Fruit fly (Drosophila melanogaster) whole organism, prepupa: ENCODE measurements around the gene CG33272.
A peak's percentile ranks its signal among the peaks of the same experiment; 100 is the strongest.

Experiments
- Blimp-1 ChIP-seq: fragments of 200-800 bp; sonication (Bioruptor generic); optimal IDR thresholded peaks from 3 replicates; lab custom pipeline; 2017; ENCODE audit warnings: missing biosample characterization, missing genetic modification characterization, mild to moderate bottlenecking, moderate library complexity, missing genetic modification reagents
- CG10631 ChIP-seq: fragments of 200-800 bp; sonication (Bioruptor generic); optimal IDR thresholded peaks from 2 replicates; lab custom pipeline; 2016; ENCODE audit warnings: missing biosample characterization, missing genetic modification characterization
- CG11294 ChIP-seq: fragments of 200-800 bp; sonication (Bioruptor generic); IDR thresholded peaks from 2 replicates; pipeline ENCODE4 v1.3.6; 2022; ENCODE audit warnings: missing biosample characterization, missing genetic modification characterization
- CG11762 ChIP-seq: fragments of 200-800 bp; sonication (Bioruptor generic); optimal IDR thresholded peaks from 3 replicates; lab custom pipeline; 2016; ENCODE audit warnings: missing biosample characterization, missing genetic modification characterization; ENCODE audit not compliant: insufficient read depth
- CG11902 ChIP-seq: fragments of 200-800 bp; sonication (Bioruptor generic); optimal IDR thresholded peaks from 3 replicates; lab custom pipeline; 2016; ENCODE audit warnings: missing biosample characterization, missing genetic modification characterization
- CG15336 ChIP-seq: fragments of 200-800 bp; sonication (Bioruptor generic); IDR thresholded peaks from 2 replicates; pipeline ENCODE4 v1.3.6; 2022; ENCODE audit warnings: missing biosample characterization, missing genetic modification characterization
- CG1621 ChIP-seq: fragments of 200-800 bp; sonication (Bioruptor generic); optimal IDR thresholded peaks from 3 replicates; lab custom pipeline; 2018; ENCODE audit warnings: missing biosample characterization, mild to moderate bottlenecking, missing genetic modification characterization
- CG16779 ChIP-seq: fragments of 200-800 bp; sonication (Bioruptor generic); optimal IDR thresholded peaks from 3 replicates; lab custom pipeline; 2017; ENCODE audit warnings: missing biosample characterization, mild to moderate bottlenecking, missing genetic modification characterization
- CG31627 ChIP-seq: fragments of 200-800 bp; sonication (Bioruptor generic); optimal IDR thresholded peaks from 3 replicates; lab custom pipeline; 2016; ENCODE audit warnings: missing biosample characterization, missing genetic modification characterization
- CG32006 ChIP-seq: fragments of 200-800 bp; sonication (Bioruptor generic); optimal IDR thresholded peaks from 3 replicates; lab custom pipeline; 2017; ENCODE audit warnings: missing biosample characterization, mild to moderate bottlenecking, missing genetic modification characterization
- CG34406 ChIP-seq: fragments of 200-800 bp; sonication (Bioruptor generic); optimal IDR thresholded peaks from 3 replicates; lab custom pipeline; 2016; ENCODE audit warnings: missing biosample characterization, missing genetic modification characterization
- CG6163 ChIP-seq: fragments of 200-800 bp; sonication (Bioruptor generic); IDR thresholded peaks from 3 replicates; pipeline ENCODE4 v1.3.6; 2022; ENCODE audit warnings: missing biosample characterization, missing genetic modification characterization
- CG6276 ChIP-seq: fragments of 200-800 bp; sonication (Bioruptor generic); optimal IDR thresholded peaks from 2 replicates; lab custom pipeline; 2017; ENCODE audit warnings: missing biosample characterization, mild to moderate bottlenecking, missing genetic modification characterization
- CG6808 ChIP-seq: fragments of 200-800 bp; sonication (Bioruptor generic); optimal IDR thresholded peaks from 3 replicates; lab custom pipeline; 2017; ENCODE audit warnings: missing biosample characterization, missing genetic modification characterization, mild to moderate bottlenecking, moderate library complexity, missing genetic modification reagents
- CG8119 ChIP-seq: fragments of 200-800 bp; sonication (Bioruptor generic); IDR thresholded peaks from 3 replicates; pipeline ENCODE4 v1.3.6; 2022; ENCODE audit warnings: missing biosample characterization, missing genetic modification characterization
- CG8319 ChIP-seq: fragments of 200-800 bp; sonication (Bioruptor generic); optimal IDR thresholded peaks from 3 replicates; lab custom pipeline; 2016; ENCODE audit warnings: missing biosample characterization, missing genetic modification characterization
- CG8632 ChIP-seq: fragments of 200-800 bp; sonication (Bioruptor generic); optimal IDR thresholded peaks from 3 replicates; lab custom pipeline; 2016; ENCODE audit warnings: missing biosample characterization, missing genetic modification characterization
- CG9139 ChIP-seq: fragments of 200-800 bp; sonication (Bioruptor generic); optimal IDR thresholded peaks from 3 replicates; lab custom pipeline; 2017; ENCODE audit warnings: missing biosample characterization, mild to moderate bottlenecking, missing genetic modification characterization
- Eip75B ChIP-seq: fragments of 200-800 bp; sonication (Bioruptor generic); optimal IDR thresholded peaks from 3 replicates; lab custom pipeline; 2016; ENCODE audit warnings: missing biosample characterization, missing genetic modification characterization
- Eip93F ChIP-seq: fragments of 200-800 bp; sonication (Bioruptor generic); optimal IDR thresholded peaks from 2 replicates; lab custom pipeline; 2016; ENCODE audit warnings: missing biosample characterization, mild to moderate bottlenecking, missing genetic modification characterization
- Ets21C ChIP-seq: fragments of 200-800 bp; sonication (Bioruptor generic); optimal IDR thresholded peaks from 3 replicates; lab custom pipeline; 2016; ENCODE audit warnings: missing biosample characterization, missing genetic modification characterization
- Ets96B ChIP-seq: fragments of 200-800 bp; optimal IDR thresholded peaks from 2 replicates; lab custom pipeline; 2019; ENCODE audit warnings: missing biosample characterization, mild to moderate bottlenecking, missing genetic modification characterization, moderate library complexity
- Gug ChIP-seq: fragments of 200-800 bp; sonication (Bioruptor generic); IDR thresholded peaks from 2 replicates; pipeline ENCODE4 v1.3.6; 2022; ENCODE audit warnings: missing biosample characterization, missing genetic modification characterization
- Hr39 ChIP-seq: fragments of 200-800 bp; sonication (Bioruptor generic); optimal IDR thresholded peaks from 2 replicates; lab custom pipeline; 2016; ENCODE audit warnings: missing biosample characterization, missing genetic modification characterization
- Hr4 ChIP-seq: fragments of 200-800 bp; sonication (Bioruptor generic); optimal IDR thresholded peaks from 3 replicates; lab custom pipeline; 2016; ENCODE audit warnings: missing biosample characterization, missing genetic modification characterization
- Lpt ChIP-seq: fragments of 200-800 bp; sonication (Bioruptor generic); optimal IDR thresholded peaks from 3 replicates; lab custom pipeline; 2016; ENCODE audit warnings: missing biosample characterization, missing genetic modification characterization
- OdsH ChIP-seq: fragments of 200-800 bp; sonication (Bioruptor generic); optimal IDR thresholded peaks from 3 replicates; lab custom pipeline; 2016; ENCODE audit warnings: missing biosample characterization, missing genetic modification characterization
- Smox ChIP-seq: fragments of 200-800 bp; sonication (Bioruptor generic); optimal IDR thresholded peaks from 3 replicates; lab custom pipeline; 2016; ENCODE audit warnings: missing biosample characterization, missing genetic modification characterization
- Sox102F ChIP-seq: fragments of 200-800 bp; sonication (Bioruptor generic); optimal IDR thresholded peaks from 2 replicates; lab custom pipeline; 2016; ENCODE audit warnings: missing biosample characterization, mild to moderate bottlenecking, missing genetic modification characterization
- Sox14 ChIP-seq: fragments of 200-800 bp; sonication (Bioruptor generic); optimal IDR thresholded peaks from 3 replicates; lab custom pipeline; 2016; ENCODE audit warnings: missing biosample characterization, missing genetic modification characterization
- Sox15 ChIP-seq: fragments of 200-800 bp; sonication (Bioruptor generic); optimal IDR thresholded peaks from 3 replicates; lab custom pipeline; 2016; ENCODE audit warnings: missing biosample characterization, missing genetic modification characterization
- achi ChIP-seq: fragments of 200-800 bp; sonication (Bioruptor generic); optimal IDR thresholded peaks from 3 replicates; lab custom pipeline; 2016; ENCODE audit warnings: missing biosample characterization, missing genetic modification characterization
- acj6 ChIP-seq: fragments of 200-800 bp; sonication (Bioruptor generic); optimal IDR thresholded peaks from 3 replicates; lab custom pipeline; 2016; ENCODE audit warnings: missing biosample characterization, missing genetic modification characterization
- cyc ChIP-seq: fragments of 200-800 bp; sonication (Bioruptor generic); optimal IDR thresholded peaks from 3 replicates; lab custom pipeline; 2016; ENCODE audit warnings: missing biosample characterization, missing genetic modification characterization
- dac ChIP-seq: fragments of 200-800 bp; sonication (Bioruptor generic); optimal IDR thresholded peaks from 2 replicates; lab custom pipeline; 2017; ENCODE audit warnings: missing biosample characterization, mild to moderate bottlenecking, missing genetic modification characterization
- dsx ChIP-seq: fragments of 200-800 bp; optimal IDR thresholded peaks from 3 replicates; lab custom pipeline; 2019; ENCODE audit warnings: missing biosample characterization, mild to moderate bottlenecking, missing genetic modification characterization, moderate library complexity; ENCODE audit not compliant: poor library complexity, severe bottlenecking
- eg ChIP-seq: fragments of 200-800 bp; sonication (Bioruptor generic); IDR thresholded peaks from 3 replicates; pipeline ENCODE4 v1.3.6; 2022; ENCODE audit warnings: missing biosample characterization, missing genetic modification characterization
- esn ChIP-seq: fragments of 200-800 bp; sonication (Bioruptor generic); optimal IDR thresholded peaks from 2 replicates; lab custom pipeline; 2016; ENCODE audit warnings: missing biosample characterization, mild to moderate bottlenecking, missing genetic modification characterization, moderate library complexity
- fd85E ChIP-seq: fragments of 200-800 bp; sonication (Bioruptor generic); optimal IDR thresholded peaks from 3 replicates; lab custom pipeline; 2016; ENCODE audit warnings: missing biosample characterization, missing genetic modification characterization
- fkh ChIP-seq: fragments of 200-800 bp; sonication (Bioruptor generic); optimal IDR thresholded peaks from 3 replicates; lab custom pipeline; 2017; ENCODE audit warnings: missing biosample characterization, mild to moderate bottlenecking, missing genetic modification characterization, moderate library complexity
- lz ChIP-seq: fragments of 200-800 bp; sonication (Bioruptor generic); optimal IDR thresholded peaks from 3 replicates; lab custom pipeline; 2016; ENCODE audit warnings: missing biosample characterization, missing genetic modification characterization
- net ChIP-seq: fragments of 200-800 bp; sonication (Bioruptor generic); optimal IDR thresholded peaks from 3 replicates; lab custom pipeline; 2016; ENCODE audit warnings: missing biosample characterization, missing genetic modification characterization
- pdm3 ChIP-seq: fragments of 200-800 bp; sonication (Bioruptor generic); optimal IDR thresholded peaks from 3 replicates; lab custom pipeline; 2016; ENCODE audit warnings: missing biosample characterization, missing genetic modification characterization
- salr ChIP-seq, 2 experiments: fragments of 200-800 bp; sonication (Bioruptor generic); optimal IDR thresholded peaks; 3 replicates each; lab custom pipeline; 2016 to 2018; ENCODE audit warnings: missing biosample characterization in 2 of 2, missing genetic modification characterization in 2 of 2, mild to moderate bottlenecking in 1 of 2
- ss ChIP-seq, 2 experiments: fragments of 200-800 bp; sonication (Bioruptor generic); optimal IDR thresholded peaks; 2 replicates in 1 of 2; 3 replicates in 1 of 2; lab custom pipeline; 2017 to 2018; ENCODE audit warnings: mild to moderate bottlenecking in 2 of 2, missing biosample characterization in 2 of 2, missing genetic modification characterization in 2 of 2, moderate library complexity in 1 of 2
- svp ChIP-seq: fragments of 200-800 bp; sonication (Bioruptor generic); peaks from one replicate; lab custom pipeline; 2016; ENCODE audit warnings: missing biosample characterization, missing genetic modification characterization
- topi ChIP-seq: fragments of 200-800 bp; sonication (Bioruptor generic); optimal IDR thresholded peaks from 3 replicates; lab custom pipeline; 2016; ENCODE audit warnings: missing biosample characterization, missing genetic modification characterization
- vri ChIP-seq: fragments of 200-800 bp; sonication (Bioruptor generic); optimal IDR thresholded peaks from 3 replicates; lab custom pipeline; 2016; ENCODE audit warnings: missing biosample characterization, mild to moderate bottlenecking, missing genetic modification characterization

CG33272 gene

DNA sequence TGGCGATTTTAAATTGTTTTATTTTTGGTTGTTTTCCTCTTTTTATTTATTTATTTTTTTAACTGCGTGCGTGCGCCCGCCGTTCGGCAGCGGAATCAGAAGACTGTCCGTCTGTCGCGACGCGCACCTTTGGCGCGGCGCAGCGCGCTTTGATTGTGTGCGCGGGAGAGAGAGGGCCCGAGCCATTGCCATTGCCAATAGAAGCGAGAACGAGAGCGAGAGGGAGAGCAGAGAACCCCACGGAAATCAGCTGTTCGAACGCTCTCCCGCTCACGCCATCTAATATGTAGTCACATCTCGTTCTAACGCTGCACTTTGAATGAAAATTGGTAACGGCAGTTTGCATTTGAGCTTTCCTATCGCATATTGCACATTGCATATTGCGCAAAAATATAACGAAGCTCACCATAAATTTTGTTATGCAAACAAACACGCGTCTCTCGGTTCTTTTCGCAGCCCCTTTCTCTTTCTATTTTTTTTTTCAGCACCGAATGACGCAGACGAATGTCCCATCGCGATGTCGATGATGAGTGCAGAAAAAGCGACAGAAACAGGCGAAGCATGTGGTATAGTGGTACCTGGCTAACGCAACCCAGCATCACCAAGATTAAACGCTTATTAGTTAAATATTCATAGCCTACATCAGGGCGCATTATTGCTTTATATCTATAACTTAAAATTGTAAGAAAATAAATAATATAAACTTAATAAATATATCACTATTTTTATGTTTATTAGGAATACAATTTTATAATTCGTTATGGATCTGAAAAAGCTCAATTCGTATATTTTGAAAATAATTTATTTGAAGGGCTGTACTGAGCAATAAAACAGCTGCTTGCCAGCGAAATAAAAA, 24.2 kb upstream of the CG33272 start:
- no peak for TF ChIP-seq Sox15 (GFP tag; lab: Kevin White, UChicago)
- no peak for TF ChIP-seq CG6808 (GFP tag; lab: Kevin White, UChicago)
- TF ChIP-seq CG11762 (GFP tag; lab: Kevin White, UChicago) = no peak
- no peak for TF ChIP-seq lz (GFP tag; lab: Kevin White, UChicago)
- peak; percentile 16 for TF ChIP-seq Hr4 (GFP tag; lab: Kevin White, UChicago)
- peak; percentile 39; the same call in 2 of the 3 replicates for TF ChIP-seq CG8119
- peak; percentile 60 for TF ChIP-seq CG32006 (GFP tag; lab: Kevin White, UChicago)
- TF ChIP-seq svp (GFP tag; lab: Kevin White, UChicago) = peak; percentile 20
- TF ChIP-seq eg (GFP tag; lab: Robert Waterston, UW) = peak; percentile 73
- TF ChIP-seq CG11902 (GFP tag; lab: Kevin White, UChicago) = no peak
- TF ChIP-seq CG34406 = no peak
- peak; percentile 15 for TF ChIP-seq acj6 (GFP tag; lab: Kevin White, UChicago)
- TF ChIP-seq CG31627 = no peak
- peak; percentile 19 for TF ChIP-seq CG6276
- TF ChIP-seq Sox102F = no peak
- TF ChIP-seq CG9139 (GFP tag; lab: Kevin White, UChicago) = no peak
- TF ChIP-seq dac (GFP tag; lab: Kevin White, UChicago) = no peak
- peak; percentile 35 for TF ChIP-seq achi (GFP tag; lab: Kevin White, UChicago)
- no peak for TF ChIP-seq Hr39
- no peak for TF ChIP-seq ss (GFP tag; optimal IDR thresholded peaks at IDR 0.05; lab: Kevin White, UChicago)
- TF ChIP-seq fd85E (GFP tag; lab: Kevin White, UChicago) = no peak
- no peak for TF ChIP-seq Smox (GFP tag; lab: Kevin White, UChicago)
- TF ChIP-seq Lpt (GFP tag; lab: Kevin White, UChicago) = no peak
- TF ChIP-seq vri (GFP tag; lab: Kevin White, UChicago) = peak; percentile 49
- TF ChIP-seq Ets21C = no peak
- peak; percentile 64 for TF ChIP-seq CG6163 (GFP tag; lab: Robert Waterston, UW)
- TF ChIP-seq esn = no peak
- no peak for TF ChIP-seq dsx (GFP tag; lab: Kevin White, UChicago)
- peak; percentile 57 for TF ChIP-seq CG11294
- TF ChIP-seq Gug (GFP tag; lab: Robert Waterston, UW) = no peak
- peak; percentile 18 for TF ChIP-seq fkh
- TF ChIP-seq CG1621 (tag; lab: Kevin White, UChicago) = no peak
- TF ChIP-seq Sox14 (GFP tag; lab: Kevin White, UChicago) = no peak
- peak; percentile 7 for TF ChIP-seq pdm3
- no peak for TF ChIP-seq topi (GFP tag; lab: Kevin White, UChicago)
- no peak for TF ChIP-seq CG8319 (GFP tag; lab: Kevin White, UChicago)
- no peak for TF ChIP-seq CG16779
- TF ChIP-seq CG15336 (GFP tag; lab: Robert Waterston, UW) = peak; percentile 56; the same call in 1 of the 2 replicates
- TF ChIP-seq OdsH (GFP tag; lab: Kevin White, UChicago) = peak; percentile 7
- TF ChIP-seq Eip75B (GFP tag; lab: Kevin White, UChicago) = no peak
- TF ChIP-seq, all 60 proteins: peak for 15

DNA sequence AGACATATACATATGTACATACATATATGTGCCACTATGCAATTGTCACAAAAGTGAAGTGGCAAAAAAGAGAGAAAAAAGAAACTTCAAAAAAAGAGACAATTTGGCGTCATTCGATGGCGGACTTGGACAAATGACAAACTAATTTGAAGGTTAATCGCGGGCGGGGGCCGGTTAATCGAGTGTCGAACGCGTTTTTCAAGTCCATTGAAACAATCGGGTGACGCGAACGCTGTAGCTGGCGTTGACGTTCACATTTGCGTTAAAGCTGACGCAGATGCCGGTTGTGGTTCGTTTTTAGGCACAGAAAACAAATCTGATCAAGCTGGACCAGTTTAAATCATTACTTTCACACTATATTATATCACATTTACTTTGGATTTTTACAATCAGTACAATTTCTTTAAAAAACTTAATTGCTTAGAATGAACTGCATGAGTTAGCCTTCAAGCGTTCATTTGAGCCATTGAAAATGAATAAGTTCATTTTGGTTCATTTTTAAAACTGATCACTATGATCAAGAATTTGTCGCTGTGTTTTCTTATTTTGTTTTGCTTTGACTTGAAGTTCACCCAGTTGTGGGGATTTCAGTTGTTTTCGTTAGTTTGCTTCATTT, 23.4 kb upstream of the CG33272 start:
- TF ChIP-seq Ets21C = peak; percentile 47
- peak; percentile 25 for TF ChIP-seq cyc (GFP tag; lab: Kevin White, UChicago)
- TF ChIP-seq Ets96B (tag; lab: Kevin White, UChicago) = no peak
- TF ChIP-seq Sox102F = peak; percentile 55
- peak; percentile 71 for TF ChIP-seq Hr39
- no peak for TF ChIP-seq CG1621 (tag; lab: Kevin White, UChicago)
- no peak for TF ChIP-seq CG6808 (GFP tag; lab: Kevin White, UChicago)
- TF ChIP-seq CG10631 = no peak
- TF ChIP-seq Hr4 (GFP tag; lab: Kevin White, UChicago) = peak; percentile 56
- TF ChIP-seq achi (GFP tag; lab: Kevin White, UChicago) = peak; percentile 43
- no peak for TF ChIP-seq Eip93F (GFP tag; lab: Kevin White, UChicago)
- no peak for TF ChIP-seq eg (GFP tag; lab: Robert Waterston, UW)
- no peak for TF ChIP-seq Blimp-1 (GFP tag; lab: Kevin White, UChicago)
- peak; percentile 77 for TF ChIP-seq svp (GFP tag; lab: Kevin White, UChicago)
- peak; percentile 19 for TF ChIP-seq net (GFP tag; lab: Kevin White, UChicago)
- TF ChIP-seq OdsH (GFP tag; lab: Kevin White, UChicago) = peak; percentile 42
- TF ChIP-seq CG8632 (GFP tag; lab: Kevin White, UChicago) = peak; percentile 54
- TF ChIP-seq CG11762 (GFP tag; lab: Kevin White, UChicago) = peak; percentile 26
- TF ChIP-seq ss (GFP tag; optimal IDR thresholded peaks at IDR 0.05; lab: Kevin White, UChicago) = no peak
- TF ChIP-seq CG6276 = no peak
- TF ChIP-seq salr (GFP tag; optimal IDR thresholded peaks at IDR 0.05; lab: Kevin White, UChicago) = peak in 1 of 2 experiments; percentile 13
